Fruit fly (Drosophila melanogaster): ENCODE data around the gene AP-1sigma.
A peak's percentile ranks its signal among the peaks of the same experiment; 100 is the strongest.

AP-1sigma gene

DNA sequence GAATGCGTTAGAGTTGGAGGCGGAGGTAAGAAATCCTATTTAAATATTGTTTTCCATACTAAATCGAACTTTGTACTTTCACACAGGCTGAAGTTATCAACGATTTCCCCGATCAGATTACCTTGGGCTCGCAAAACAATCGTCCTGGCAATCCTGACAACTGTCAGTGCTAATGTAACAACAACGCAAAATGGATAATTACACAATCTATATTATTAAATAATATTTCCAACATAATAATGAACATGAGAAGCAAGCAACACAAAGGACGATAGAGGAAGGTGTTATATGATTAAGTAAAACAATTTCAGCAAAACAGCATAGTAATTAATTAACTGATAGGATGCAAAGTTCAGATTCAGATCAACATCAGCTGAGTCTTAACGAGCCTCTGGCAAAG, 36.1 kb downstream of the AP-1sigma start:
- TF ChIP-seq CTCF (optimal IDR thresholded peaks at IDR 0.05) (no peak), CG8478 (optimal IDR thresholded peaks at IDR 0.05) (no peak)

DNA sequence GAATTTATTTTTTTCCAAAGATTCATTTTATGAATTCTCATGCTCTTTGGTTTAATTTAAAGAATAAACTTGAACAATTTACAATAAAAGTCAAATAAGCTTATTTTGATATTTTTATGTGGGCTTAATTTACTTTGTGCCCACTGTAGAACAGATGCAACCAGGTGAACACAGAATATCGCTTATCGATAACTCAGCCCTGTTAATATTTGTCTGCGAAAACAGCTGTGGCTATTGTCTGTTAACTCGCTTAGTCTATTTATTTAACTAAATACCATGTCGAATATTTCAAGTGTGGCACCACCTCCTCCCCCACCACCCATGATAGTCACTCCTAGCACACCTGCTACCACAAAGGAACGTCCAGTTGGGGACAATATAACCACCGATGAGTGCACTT, 37.0 kb downstream of the AP-1sigma start, which contains the start of gene CG33108:
CG33108 (plus strand) TSS at position 200 of the 400 bp plus-strand sequence.
- no peak for TF ChIP-seq CTCF (optimal IDR thresholded peaks at IDR 0.05)
- no peak for TF ChIP-seq CG8478 (optimal IDR thresholded peaks at IDR 0.05)

DNA sequence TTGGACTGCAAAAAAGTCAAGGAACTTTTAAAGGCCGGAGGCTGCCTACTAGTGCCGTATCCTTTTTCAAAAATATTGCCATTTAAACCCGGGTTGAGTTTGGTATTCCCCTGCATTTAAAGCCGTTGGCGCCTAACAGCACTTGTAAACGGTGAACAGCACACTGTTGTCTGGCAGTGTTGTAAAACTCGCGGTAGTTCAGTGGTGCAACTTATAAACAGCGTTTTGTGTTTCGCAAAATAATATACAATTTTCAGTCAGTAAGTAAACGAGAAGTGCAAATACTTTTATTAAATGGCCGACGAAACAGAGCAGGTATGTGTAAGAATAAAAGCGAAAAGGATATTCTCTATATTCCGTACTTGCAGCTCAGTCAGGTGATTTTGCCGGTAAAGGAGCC, 37.8 kb downstream of the AP-1sigma start, which contains the start of gene LSm3:
LSm3 (plus strand) TSS at position 39 of the 400 bp plus-strand sequence.
- no peak for TF ChIP-seq CG8478 (optimal IDR thresholded peaks at IDR 0.05)
- TF ChIP-seq CTCF (optimal IDR thresholded peaks at IDR 0.05), result peak in 1 of 2 experiments; percentile 16

DNA sequence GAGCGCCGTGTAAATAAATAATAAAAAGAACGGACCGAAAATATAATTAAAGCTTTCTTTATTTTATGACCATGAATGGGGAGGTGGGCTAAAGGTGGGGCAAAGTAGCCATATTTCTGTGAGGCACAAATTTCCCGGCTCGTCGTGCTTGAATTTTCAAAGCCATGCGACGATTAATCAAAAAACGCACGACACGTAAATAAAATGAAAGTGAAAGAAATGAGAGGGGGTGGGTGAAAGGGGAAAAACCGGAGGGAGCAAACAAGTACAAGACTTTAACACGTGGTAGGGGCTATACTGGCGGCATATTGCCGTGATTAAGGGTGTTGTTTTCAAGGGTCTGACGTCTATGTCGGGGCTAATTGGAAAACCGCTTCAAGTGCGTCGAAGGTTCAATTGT, 42.7 kb downstream of the AP-1sigma start:
- TF ChIP-seq CTCF (optimal IDR thresholded peaks at IDR 0.05) (no peak), CG8478 (optimal IDR thresholded peaks at IDR 0.05) (no peak)

DNA sequence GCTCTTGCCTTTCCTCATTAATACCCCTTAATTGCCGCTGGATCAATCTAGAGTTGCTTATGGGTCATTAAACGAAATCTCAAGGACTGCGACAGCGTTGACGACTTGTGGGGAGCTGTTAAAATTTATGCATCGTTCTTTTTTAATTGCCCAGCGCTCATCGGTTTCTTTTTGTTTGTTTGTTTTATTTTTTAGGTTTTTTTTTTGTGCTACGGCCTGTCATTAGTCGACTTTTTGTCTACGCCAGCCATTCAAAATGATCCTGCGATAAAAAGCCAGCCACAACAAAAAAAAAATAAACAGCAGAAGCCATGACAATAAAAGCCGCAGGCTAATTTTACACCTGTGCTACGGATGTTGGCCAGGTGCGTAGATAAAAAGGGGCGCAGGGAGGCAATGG, 45.5 kb downstream of the AP-1sigma start:
- no peak for TF ChIP-seq CTCF (optimal IDR thresholded peaks at IDR 0.05)
- TF ChIP-seq CG8478 (optimal IDR thresholded peaks at IDR 0.05), result no peak

DNA sequence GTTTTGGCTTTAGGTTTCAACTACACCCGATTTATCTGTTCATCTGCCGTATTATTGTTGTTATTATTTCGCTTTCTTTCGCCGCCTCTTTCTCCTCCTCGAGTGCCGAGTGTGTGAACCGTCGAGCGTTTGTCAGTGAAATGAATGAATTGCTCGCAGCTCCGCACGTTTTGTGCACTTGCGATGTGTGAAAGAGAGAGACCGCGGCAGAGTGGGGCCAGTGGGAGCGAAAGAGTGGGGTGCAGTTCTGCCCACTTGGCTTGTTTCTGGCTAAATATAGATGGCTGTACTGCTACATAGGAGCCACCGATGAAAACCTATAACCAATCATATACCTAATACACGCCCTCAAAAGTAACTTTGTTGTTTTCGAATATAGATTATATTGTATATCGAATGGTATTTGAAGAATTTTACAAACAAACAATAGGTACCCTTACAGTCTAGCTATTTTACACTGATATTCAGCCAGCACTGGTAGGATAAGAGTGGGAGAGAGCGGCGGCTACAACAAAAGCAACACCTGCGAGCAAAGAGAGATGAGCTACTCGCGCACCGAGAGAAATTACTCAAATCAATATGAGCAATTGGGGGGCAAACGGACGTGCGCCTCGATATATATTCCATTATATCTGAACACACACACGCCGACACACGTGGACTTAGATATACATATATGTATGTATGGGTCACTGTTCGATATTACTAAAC, 48.2 kb downstream of the AP-1sigma start:
- no peak for TF ChIP-seq CTCF (optimal IDR thresholded peaks at IDR 0.05)
- no peak for TF ChIP-seq CG8478 (optimal IDR thresholded peaks at IDR 0.05)

DNA sequence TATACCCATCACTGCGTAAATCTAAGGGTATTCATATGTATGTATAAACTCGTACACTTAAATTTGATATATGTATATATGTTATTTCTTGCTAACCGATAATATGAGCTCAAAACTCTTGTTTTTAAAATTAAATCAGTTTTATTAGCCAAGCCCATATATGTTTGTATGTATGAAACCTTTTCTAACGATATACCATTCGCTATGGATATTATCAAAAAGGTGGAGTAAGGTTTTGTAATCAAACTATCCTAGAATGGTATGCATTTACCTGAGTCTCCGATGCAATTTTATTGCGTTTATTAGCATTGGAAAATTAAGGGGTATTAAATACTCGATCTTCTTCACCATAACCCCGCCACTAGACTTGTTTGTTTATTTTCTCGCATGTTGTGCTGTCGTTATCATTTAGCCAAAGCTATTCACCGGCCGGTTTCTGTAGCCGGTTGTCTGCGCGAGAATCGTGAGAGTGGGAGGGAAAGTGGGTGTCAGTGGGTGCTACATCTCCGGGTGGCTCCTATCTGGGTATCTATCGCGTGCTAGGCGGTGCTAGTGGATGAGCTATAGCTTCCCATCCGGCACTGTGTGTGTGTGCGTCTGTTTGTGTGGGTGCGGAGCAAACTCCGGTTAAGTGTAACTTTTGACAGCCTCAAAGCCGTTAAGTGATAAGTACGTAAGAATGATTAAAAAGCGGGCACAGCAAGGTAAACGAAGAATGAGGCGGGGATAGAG, 49.5 kb downstream of the AP-1sigma start:
- TF ChIP-seq CTCF (optimal IDR thresholded peaks at IDR 0.05), result no peak
- no peak for TF ChIP-seq CG8478 (optimal IDR thresholded peaks at IDR 0.05)

DNA sequence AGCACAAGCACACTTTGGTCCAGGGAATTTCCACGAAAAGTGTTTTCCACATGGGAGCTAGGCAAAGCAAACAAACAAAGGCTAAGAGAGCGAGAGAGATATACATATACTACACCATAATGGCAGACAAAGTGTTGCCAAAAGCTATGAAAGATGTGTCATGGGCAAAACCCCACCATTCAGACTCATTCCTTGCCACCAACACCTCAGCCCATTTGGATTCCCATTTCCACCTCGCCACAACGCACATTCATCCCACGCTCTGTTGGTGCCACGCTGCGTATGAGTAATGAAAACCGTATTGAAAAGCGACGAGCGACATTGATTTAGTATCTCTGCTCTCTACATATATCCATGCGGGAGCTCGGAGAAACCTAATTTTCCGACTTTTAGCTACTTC, 50.4 kb downstream of the AP-1sigma start:
- no peak for TF ChIP-seq CG8478 (optimal IDR thresholded peaks at IDR 0.05)
- TF ChIP-seq CTCF (optimal IDR thresholded peaks at IDR 0.05), result no peak

DNA sequence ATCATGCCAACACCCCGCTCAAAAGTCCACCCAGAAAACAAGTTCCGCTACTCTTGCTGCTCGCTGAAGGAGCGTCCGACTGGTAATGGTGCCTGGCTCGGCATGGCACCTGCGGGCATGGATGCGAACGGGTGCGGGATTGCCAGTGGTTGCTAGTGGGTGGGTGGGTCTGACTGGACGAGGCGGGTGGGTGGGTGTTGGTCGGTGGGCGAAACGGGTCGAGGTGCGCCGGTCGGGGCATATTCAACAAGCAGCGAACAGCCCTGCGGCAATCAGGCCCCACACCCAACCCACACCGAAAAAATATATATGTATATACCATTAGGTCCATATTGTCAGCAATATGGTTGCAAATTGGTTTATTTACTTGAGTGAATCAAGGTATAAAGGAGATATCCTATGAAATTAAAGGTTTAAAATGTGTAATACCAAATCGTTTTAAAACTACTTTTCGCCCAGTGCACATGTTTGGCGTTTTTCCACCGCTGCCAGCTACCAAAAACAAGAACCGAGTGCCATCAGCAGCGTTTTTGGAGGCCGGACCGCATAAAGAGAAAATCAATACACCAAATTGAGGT, 52.3 kb downstream of the AP-1sigma start:
- TF ChIP-seq CTCF (optimal IDR thresholded peaks at IDR 0.05), result no peak
- no peak for TF ChIP-seq CG8478 (optimal IDR thresholded peaks at IDR 0.05)
